Worm (Caenorhabditis elegans): ENCODE measurements around the gene C10A4.2.

DNA sequence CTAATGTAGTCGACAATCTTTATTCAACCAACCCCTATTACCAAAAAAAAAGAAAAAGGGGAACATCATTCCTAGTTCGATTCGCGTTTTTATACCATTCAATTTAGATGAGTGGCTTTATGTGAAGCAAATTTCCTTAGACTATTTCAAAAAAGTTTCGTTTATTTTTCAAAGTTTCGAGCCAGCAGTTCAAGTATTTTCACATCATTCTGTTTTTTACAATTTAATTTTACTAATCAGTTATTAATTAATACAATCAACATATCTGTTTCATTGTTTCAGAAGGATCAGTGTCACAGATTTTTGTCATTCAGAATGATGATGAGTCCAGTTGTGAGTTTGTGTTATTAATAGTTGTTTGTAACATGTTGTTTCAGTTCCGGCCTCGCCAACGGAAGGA is at the start of gene C10A4.2:
- TF ChIP-seq snpc-4 (tag; optimal IDR thresholded peaks at IDR 0.05) (no peak), lin-13 (GFP tag; optimal IDR thresholded peaks at IDR 0.05) (no peak), R02D3.7 (tag; optimal IDR thresholded peaks at IDR 0.05) (no peak), fos-1 (tag; optimal IDR thresholded peaks at IDR 0.05) (no peak), nhr-25 (tag; optimal IDR thresholded peaks at IDR 0.05) (no peak), nhr-21 (tag; optimal IDR thresholded peaks at IDR 0.05) (no peak), mdl-1 (tag; optimal IDR thresholded peaks at IDR 0.05) (no peak), unc-39 (tag; optimal IDR thresholded peaks at IDR 0.05) (no peak), ztf-11 (tag; optimal IDR thresholded peaks at IDR 0.05) (no peak), elt-3 (tag; optimal IDR thresholded peaks at IDR 0.05) (no peak)
